Worm (Caenorhabditis elegans) whole organism, late embryonic: ENCODE measurements around the gene lap-1.

Experiments
- K02D7.2 ChIP-seq: sonication (generic microtip); optimal IDR thresholded peaks from 2 replicates; lab custom pipeline; 2017; ENCODE audit warnings: mild to moderate bottlenecking, missing genetic modification characterization, missing compliant biosample characterization
- T23F11.4 ChIP-seq: fragments of 200-800 bp; sonication (Bioruptor generic); optimal IDR thresholded peaks from 2 replicates; lab custom pipeline; 2018; ENCODE audit warnings: mild to moderate bottlenecking, missing genetic modification characterization, missing compliant biosample characterization
- ama-1 ChIP-seq: fragments of 150-350 bp; optimal IDR thresholded peaks from 2 replicates; lab custom pipeline; 2014
- ceh-19 ChIP-seq: fragments of 200-800 bp; sonication (Bioruptor generic); optimal IDR thresholded peaks from 2 replicates; lab custom pipeline; 2018; ENCODE audit warnings: mild to moderate bottlenecking, missing genetic modification characterization, missing compliant biosample characterization
- dmd-4 ChIP-seq: sonication (generic microtip); optimal IDR thresholded peaks from 2 replicates; lab custom pipeline; 2016; ENCODE audit warnings: borderline replicate concordance, missing genetic modification characterization, missing compliant biosample characterization
- hlh-30 ChIP-seq: sonication (generic microtip); optimal IDR thresholded peaks from 2 replicates; lab custom pipeline; 2017; ENCODE audit warnings: antibody characterized with exemption, missing genetic modification characterization, missing compliant biosample characterization; ENCODE audit not compliant: insufficient read depth
- lin-11 ChIP-seq: fragments of 200-800 bp; sonication (Bioruptor generic); optimal IDR thresholded peaks from 2 replicates; lab custom pipeline; 2018; ENCODE audit warnings: mild to moderate bottlenecking, missing genetic modification characterization, missing compliant biosample characterization
- nhr-11 ChIP-seq: fragments of 150-350 bp; optimal IDR thresholded peaks from 2 replicates; lab custom pipeline; 2014; ENCODE audit warnings: missing biosample characterization, missing genetic modification characterization
- pqm-1 ChIP-seq: sonication (generic microtip); optimal IDR thresholded peaks from 2 replicates; lab custom pipeline; 2016; ENCODE audit warnings: missing genetic modification characterization, missing compliant biosample characterization
- ttx-3 ChIP-seq: sonication (generic microtip); optimal IDR thresholded peaks from 2 replicates; lab custom pipeline; 2016; ENCODE audit warnings: missing genetic modification reagents, missing genetic modification characterization, missing compliant biosample characterization
- unc-86 ChIP-seq: sonication (generic microtip); optimal IDR thresholded peaks from 2 replicates; lab custom pipeline; 2016; ENCODE audit warnings: missing genetic modification characterization, missing compliant biosample characterization

ce11 chrIII:8410747-8411146 is 9.0 kb upstream of the lap-1 start:
- TF ChIP-seq pqm-1 (tag; lab: Kevin White, UChicago), result no peak
- no peak for TF ChIP-seq ceh-19 (GFP tag; lab: Kevin White, UChicago)
- TF ChIP-seq T23F11.4 (GFP tag; lab: Kevin White, UChicago), result no peak
- TF ChIP-seq ama-1, result no peak
- no peak for TF ChIP-seq lin-11
- no peak for TF ChIP-seq hlh-30 (tag; lab: Kevin White, UChicago)
- no peak for TF ChIP-seq nhr-11 (tag; lab: Kevin White, UChicago)
- TF ChIP-seq dmd-4 (tag; lab: Kevin White, UChicago), result no peak
- no peak for TF ChIP-seq ttx-3 (tag; lab: Kevin White, UChicago)
- no peak for TF ChIP-seq K02D7.2 (tag; lab: Kevin White, UChicago)
- TF ChIP-seq unc-86 (tag; lab: Kevin White, UChicago), result no peak
